Worm (Caenorhabditis elegans) whole organism, L3 larva: ENCODE measurements around the gene F14D7.12.

Source experiments
- R02D3.7 ChIP-seq: fragments of 150-350 bp; optimal IDR thresholded peaks from 2 replicates; lab custom pipeline; 2014; ENCODE audit warnings: missing biosample characterization, missing genetic modification characterization
- ZK546.5 ChIP-seq: sonication (generic microtip); optimal IDR thresholded peaks from 2 replicates; lab custom pipeline; 2017; ENCODE audit warnings: missing biosample characterization, missing genetic modification characterization
- aly-2 ChIP-seq: fragments of 150-350 bp; optimal IDR thresholded peaks from 2 replicates; lab custom pipeline; 2014; ENCODE audit warnings: missing biosample characterization, missing genetic modification characterization
- ama-1 ChIP-seq: fragments of 150-350 bp; optimal IDR thresholded peaks from 2 replicates; lab custom pipeline; 2018
- ceh-16 ChIP-seq: sonication (generic microtip); optimal IDR thresholded peaks from 2 replicates; lab custom pipeline; 2017; ENCODE audit warnings: missing biosample characterization, missing genetic modification characterization
- ceh-28 ChIP-seq: fragments of 150-350 bp; optimal IDR thresholded peaks from 2 replicates; lab custom pipeline; 2014; ENCODE audit warnings: missing biosample characterization, missing genetic modification reagents, missing genetic modification characterization
- ceh-9 ChIP-seq: sonication (generic microtip); optimal IDR thresholded peaks from 2 replicates; lab custom pipeline; 2018; ENCODE audit warnings: missing biosample characterization, missing genetic modification characterization
- daf-12 ChIP-seq: fragments of 150-350 bp; optimal IDR thresholded peaks from 2 replicates; lab custom pipeline; 2014; ENCODE audit warnings: missing biosample characterization, missing genetic modification reagents, missing genetic modification characterization
- egl-27 ChIP-seq: sonication (generic microtip); optimal IDR thresholded peaks from 4 replicates; lab custom pipeline; 2017; ENCODE audit warnings: missing biosample characterization, missing genetic modification reagents, missing genetic modification characterization
- egl-5 ChIP-seq: fragments of 150-350 bp; optimal IDR thresholded peaks from 2 replicates; lab custom pipeline; 2017; ENCODE audit warnings: missing biosample characterization, missing genetic modification reagents, missing genetic modification characterization, inconsistent platforms
- elt-1 ChIP-seq: fragments of 150-350 bp; optimal IDR thresholded peaks from 2 replicates; lab custom pipeline; 2014; ENCODE audit warnings: missing biosample characterization, missing genetic modification characterization
- elt-2 ChIP-seq: sonication (generic microtip); optimal IDR thresholded peaks from 2 replicates; lab custom pipeline; 2016; ENCODE audit warnings: missing genetic modification reagents, mild to moderate bottlenecking, missing genetic modification characterization, missing compliant biosample characterization
- fkh-10 ChIP-seq: sonication (generic microtip); optimal IDR thresholded peaks from 2 replicates; lab custom pipeline; 2017; ENCODE audit warnings: missing biosample characterization, missing genetic modification reagents, missing genetic modification characterization
- fos-1 ChIP-seq: fragments of 150-350 bp; optimal IDR thresholded peaks from 2 replicates; lab custom pipeline; 2014; ENCODE audit warnings: missing biosample characterization, missing genetic modification characterization
- jun-1 ChIP-seq: fragments of 150-350 bp; optimal IDR thresholded peaks from 2 replicates; lab custom pipeline; 2014; ENCODE audit warnings: missing biosample characterization, missing genetic modification reagents, missing genetic modification characterization
- lin-15B ChIP-seq: fragments of 150-350 bp; optimal IDR thresholded peaks from 2 replicates; lab custom pipeline; 2014; ENCODE audit warnings: missing biosample characterization, missing genetic modification characterization
- lsy-12 ChIP-seq: sonication (generic microtip); optimal IDR thresholded peaks from 2 replicates; lab custom pipeline; 2016; ENCODE audit warnings: mild to moderate bottlenecking, missing genetic modification characterization, missing compliant biosample characterization
- mdl-1 ChIP-seq: fragments of 150-350 bp; optimal IDR thresholded peaks from 2 replicates; lab custom pipeline; 2014; ENCODE audit warnings: missing biosample characterization, missing genetic modification characterization
- mml-1 ChIP-seq: fragments of 150-350 bp; sonication (generic microtip); optimal IDR thresholded peaks from 3 replicates; lab custom pipeline; 2014; ENCODE audit warnings: missing biosample characterization, missing genetic modification characterization
- nfya-1 ChIP-seq: sonication (generic microtip); optimal IDR thresholded peaks from 2 replicates; lab custom pipeline; 2017; ENCODE audit warnings: missing genetic modification characterization, mild to moderate bottlenecking, missing compliant biosample characterization, antibody characterized with exemption, moderate library complexity; ENCODE audit not compliant: insufficient read depth
- nhr-11 ChIP-seq: fragments of 150-350 bp; optimal IDR thresholded peaks from 2 replicates; lab custom pipeline; 2014; ENCODE audit warnings: missing biosample characterization, missing genetic modification characterization
- nhr-12 ChIP-seq: fragments of 150-350 bp; optimal IDR thresholded peaks from 2 replicates; lab custom pipeline; 2014; ENCODE audit warnings: missing biosample characterization, missing genetic modification characterization
- nhr-23 ChIP-seq: fragments of 150-350 bp; optimal IDR thresholded peaks from 2 replicates; lab custom pipeline; 2014; ENCODE audit warnings: missing biosample characterization, missing genetic modification reagents, missing genetic modification characterization
- nhr-28 ChIP-seq: fragments of 150-350 bp; optimal IDR thresholded peaks from 2 replicates; lab custom pipeline; 2014; ENCODE audit warnings: missing biosample characterization, missing genetic modification characterization
- nhr-43 ChIP-seq: sonication (generic microtip); optimal IDR thresholded peaks from 2 replicates; lab custom pipeline; 2016; ENCODE audit warnings: mild to moderate bottlenecking, missing genetic modification characterization, missing compliant biosample characterization; ENCODE audit not compliant: poor library complexity, severe bottlenecking
- nhr-76 ChIP-seq: fragments of 150-350 bp; sonication (generic microtip); optimal IDR thresholded peaks from 5 replicates; lab custom pipeline; 2014; ENCODE audit warnings: missing biosample characterization, missing genetic modification characterization
- nhr-77 ChIP-seq: fragments of 150-350 bp; optimal IDR thresholded peaks from 2 replicates; lab custom pipeline; 2014; ENCODE audit warnings: missing biosample characterization, missing genetic modification characterization
- pha-4 ChIP-seq: fragments of 150-350 bp; optimal IDR thresholded peaks from 2 replicates; lab custom pipeline; 2014; ENCODE audit warnings: missing biosample characterization, missing genetic modification reagents, missing genetic modification characterization
- skn-1 ChIP-seq: fragments of 150-350 bp; optimal IDR thresholded peaks from 2 replicates; lab custom pipeline; 2014; ENCODE audit warnings: missing biosample characterization, missing genetic modification characterization
- snpc-4 ChIP-seq: fragments of 150-350 bp; optimal IDR thresholded peaks from 2 replicates; lab custom pipeline; 2014; ENCODE audit warnings: missing biosample characterization, missing genetic modification characterization
- tbx-2 ChIP-seq: sonication (generic microtip); optimal IDR thresholded peaks from 2 replicates; lab custom pipeline; 2016; ENCODE audit warnings: mild to moderate bottlenecking, missing genetic modification characterization, missing compliant biosample characterization
- unc-62 ChIP-seq: fragments of 150-350 bp; sonication (generic microtip); optimal IDR thresholded peaks from 4 replicates; lab custom pipeline; 2014; ENCODE audit warnings: missing biosample characterization, missing genetic modification reagents, missing genetic modification characterization
- zag-1 ChIP-seq: fragments of 150-350 bp; optimal IDR thresholded peaks from 2 replicates; lab custom pipeline; 2014; ENCODE audit warnings: missing biosample characterization, missing genetic modification characterization
- ztf-11 ChIP-seq: fragments of 150-350 bp; optimal IDR thresholded peaks from 2 replicates; lab custom pipeline; 2014; ENCODE audit warnings: missing biosample characterization, missing genetic modification characterization
- ztf-4 ChIP-seq: fragments of 150-350 bp; optimal IDR thresholded peaks from 2 replicates; lab custom pipeline; 2014; ENCODE audit warnings: missing biosample characterization, missing genetic modification characterization

F14D7.12 gene

DNA sequence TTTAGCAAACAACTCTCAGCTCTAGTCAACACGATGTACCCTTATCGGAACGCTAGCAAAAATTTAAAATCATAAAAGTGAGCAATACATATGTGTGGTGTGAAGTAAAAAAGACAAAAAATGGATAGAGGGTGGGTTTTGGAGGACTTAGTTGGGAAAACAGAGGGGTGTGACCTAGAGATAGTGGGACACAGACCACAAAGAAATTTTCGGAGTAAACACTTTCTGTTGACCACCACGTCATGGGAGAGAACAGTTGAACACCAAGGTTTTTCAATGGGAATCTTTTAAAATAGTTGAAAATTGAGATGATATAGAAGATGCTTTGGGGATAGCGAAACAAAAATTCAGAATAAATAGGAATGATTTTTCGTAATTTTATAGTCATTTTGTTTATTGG lies 17.4 kb downstream of the F14D7.12 start:
- TF ChIP-seq nhr-12 (tag; lab: Kevin White, UChicago) = no peak
- TF ChIP-seq ama-1 (lab: Kevin White, UChicago) = no peak
- no peak for TF ChIP-seq aly-2 (tag; lab: Kevin White, UChicago)
- TF ChIP-seq ceh-16 (tag; lab: Kevin White, UChicago) = no peak
- TF ChIP-seq ceh-28 = no peak
- TF ChIP-seq nfya-1 (tag; lab: Kevin White, UChicago) = peak; percentile 11
- TF ChIP-seq nhr-43 (tag; lab: Kevin White, UChicago) = no peak
- TF ChIP-seq pha-4 (tag; lab: Kevin White, UChicago) = peak; percentile 71
- no peak for TF ChIP-seq nhr-28 (tag; lab: Kevin White, UChicago)
- no peak for TF ChIP-seq nhr-11 (tag; lab: Kevin White, UChicago)
- no peak for TF ChIP-seq mml-1 (tag; lab: Kevin White, UChicago)
- TF ChIP-seq snpc-4 (tag; lab: Kevin White, UChicago) = peak; percentile 41
- no peak for TF ChIP-seq mdl-1 (tag; lab: Kevin White, UChicago)

DNA sequence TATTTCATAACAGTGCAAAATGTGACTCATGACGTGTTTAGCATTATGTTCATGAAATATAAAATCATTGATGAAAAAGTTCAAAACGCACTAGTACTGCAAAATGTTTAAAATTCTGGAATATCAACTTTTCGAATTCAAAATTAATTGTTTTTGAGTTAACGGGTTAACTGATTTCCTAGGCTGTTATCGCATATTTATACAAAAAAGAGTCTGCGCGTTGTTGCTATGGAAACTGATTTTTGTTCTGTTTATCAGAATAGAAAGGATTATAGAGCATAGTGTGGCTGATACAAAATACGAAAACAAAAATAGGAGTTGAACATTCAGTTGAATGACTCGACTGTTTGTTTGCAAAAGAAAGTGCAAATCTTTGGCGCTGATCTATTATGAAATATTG lies 17.8 kb downstream of the F14D7.12 start:
- TF ChIP-seq daf-12 (tag; lab: Kevin White, UChicago) (no peak), skn-1 (tag; lab: Kevin White, UChicago) (no peak), ceh-9 (no peak), R02D3.7 (no peak), fkh-10 (GFP tag; lab: Kevin White, UChicago) (no peak), elt-2 (tag; lab: Kevin White, UChicago) (no peak), aly-2 (tag; lab: Kevin White, UChicago) (no peak), egl-27 (tag; lab: Kevin White, UChicago) (no peak), elt-1 (tag; lab: Kevin White, UChicago) (no peak), ztf-11 (tag; lab: Kevin White, UChicago) (no peak), ceh-16 (tag; lab: Kevin White, UChicago) (no peak), nhr-23 (tag; lab: Kevin White, UChicago) (no peak), mml-1 (tag; lab: Kevin White, UChicago) (no peak)

DNA sequence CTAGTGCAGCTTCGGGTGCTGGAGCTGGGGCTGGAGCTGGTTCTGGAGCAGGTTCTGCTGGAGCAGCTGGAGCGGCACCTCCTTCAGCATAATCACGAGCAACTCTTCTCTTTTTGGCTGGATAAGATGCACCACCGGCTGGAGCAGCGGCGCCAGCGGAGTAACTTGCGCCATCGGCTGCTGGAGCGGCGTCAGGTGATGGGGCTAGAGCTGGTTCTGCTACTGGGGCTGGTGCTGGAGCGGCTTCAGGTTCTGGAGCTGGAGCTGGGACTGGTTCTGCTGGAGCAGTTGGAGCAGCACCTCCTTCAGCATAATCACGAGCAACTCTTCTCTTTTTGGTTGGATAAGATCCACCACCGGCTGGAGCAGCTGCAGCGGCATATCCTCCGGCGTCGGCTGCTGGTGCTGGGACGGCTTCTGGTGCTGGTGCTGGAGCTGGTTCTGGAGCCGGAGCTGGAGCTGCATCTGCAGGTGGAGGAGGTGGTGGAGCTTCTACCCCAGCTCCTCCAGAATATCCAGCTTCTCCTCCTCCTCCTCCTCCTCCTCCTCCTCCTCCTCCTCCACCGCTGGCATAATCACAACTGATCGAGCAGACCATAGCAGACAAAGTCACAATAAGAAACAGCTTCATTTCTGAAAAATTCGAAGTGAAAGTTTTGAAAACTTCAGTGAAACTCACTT lies 19.4 kb downstream of the F14D7.12 start, which contains the start of gene F47B8.13:
Gene F47B8.13 (minus strand): TSS at position 631 of the 681 bp plus-strand sequence.
- TF ChIP-seq nhr-23 (tag; lab: Kevin White, UChicago) = no peak
- no peak for TF ChIP-seq nfya-1 (tag; lab: Kevin White, UChicago)
- no peak for TF ChIP-seq R02D3.7
- TF ChIP-seq lin-15B = no peak
- TF ChIP-seq egl-27 (tag; lab: Kevin White, UChicago) = no peak
- no peak for TF ChIP-seq nhr-77
- TF ChIP-seq ztf-11 (tag; lab: Kevin White, UChicago) = no peak
- TF ChIP-seq egl-5 (tag; lab: Kevin White, UChicago) = no peak
- no peak for TF ChIP-seq nhr-76 (tag; lab: Kevin White, UChicago)
- TF ChIP-seq elt-1 (tag; lab: Kevin White, UChicago) = no peak
- no peak for TF ChIP-seq elt-2 (tag; lab: Kevin White, UChicago)

DNA sequence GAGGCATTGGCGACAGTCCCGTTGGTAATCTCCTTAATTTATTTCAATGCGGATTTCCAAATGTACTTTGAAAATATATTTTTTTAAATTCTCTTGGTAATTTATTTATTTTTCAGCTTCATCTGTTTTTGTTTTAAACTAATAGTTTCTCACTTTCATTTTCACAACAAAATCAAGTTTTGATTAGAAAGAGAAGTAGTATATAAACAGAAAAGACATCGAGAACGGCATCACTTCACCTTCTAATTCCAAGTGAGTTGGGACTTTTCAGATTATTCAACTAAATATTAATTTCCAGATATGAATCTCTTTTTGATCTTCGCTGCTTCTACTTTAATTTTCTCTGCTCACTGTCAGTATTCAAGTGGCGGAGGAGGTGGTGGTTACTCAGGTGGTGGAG lies 20.4 kb downstream of the F14D7.12 start, which contains the start of gene F47B8.14:
Gene F47B8.14 (plus strand): TSS at position 301 of the 400 bp plus-strand sequence.
- no peak for TF ChIP-seq skn-1 (tag; lab: Kevin White, UChicago)
- TF ChIP-seq ztf-4 (tag; lab: Kevin White, UChicago) = no peak
- TF ChIP-seq fkh-10 (GFP tag; lab: Kevin White, UChicago) = no peak
- TF ChIP-seq, all 47 proteins: peak for 0

DNA sequence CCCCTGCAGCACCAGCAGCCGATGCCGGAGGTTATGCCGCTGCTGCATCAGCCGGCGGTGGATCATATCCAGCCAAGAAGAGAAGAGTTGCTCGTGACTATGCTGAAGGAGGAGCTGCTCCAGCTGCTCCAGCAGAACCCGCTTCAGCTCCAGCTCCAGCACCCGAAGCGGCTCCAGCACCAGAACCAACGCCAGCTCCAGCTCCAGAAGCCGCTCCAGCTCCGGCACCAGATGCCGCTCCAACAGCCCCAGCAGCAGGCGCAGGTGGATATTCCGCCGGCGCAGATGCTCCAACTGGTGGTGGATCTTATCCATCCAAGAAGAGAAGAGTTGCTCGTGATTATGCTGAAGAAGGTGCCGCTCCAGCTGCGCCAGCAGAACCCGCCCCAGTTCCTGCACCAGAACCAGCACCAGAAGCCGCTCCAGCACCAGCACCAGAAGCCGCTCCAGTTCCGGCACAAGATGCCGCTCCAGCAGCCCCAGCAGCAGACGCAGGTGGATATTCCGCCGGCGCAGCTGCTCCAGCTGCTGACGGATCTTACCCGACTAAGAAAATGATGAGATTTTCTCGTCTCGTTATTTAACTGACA lies 21.0 kb downstream of the F14D7.12 start:
- TF ChIP-seq ZK546.5 = no peak
- TF ChIP-seq elt-1 (tag; lab: Kevin White, UChicago) = no peak
- TF ChIP-seq lsy-12 (tag; lab: Kevin White, UChicago) = no peak
- no peak for TF ChIP-seq unc-62 (GFP tag; lab: Kevin White, UChicago)
- no peak for TF ChIP-seq daf-12 (tag; lab: Kevin White, UChicago)
- no peak for TF ChIP-seq nfya-1 (tag; lab: Kevin White, UChicago)
- TF ChIP-seq nhr-23 (tag; lab: Kevin White, UChicago) = no peak
- no peak for TF ChIP-seq nhr-77
- TF ChIP-seq pha-4 (tag; lab: Kevin White, UChicago) = no peak
- no peak for TF ChIP-seq fos-1 (tag; lab: Kevin White, UChicago)
- TF ChIP-seq zag-1 (tag; lab: Kevin White, UChicago) = no peak
- TF ChIP-seq tbx-2 = no peak
- TF ChIP-seq jun-1 = no peak
